Worm (Caenorhabditis elegans): Measurements from ENCODE around the gene C50H2.7.

DNA sequence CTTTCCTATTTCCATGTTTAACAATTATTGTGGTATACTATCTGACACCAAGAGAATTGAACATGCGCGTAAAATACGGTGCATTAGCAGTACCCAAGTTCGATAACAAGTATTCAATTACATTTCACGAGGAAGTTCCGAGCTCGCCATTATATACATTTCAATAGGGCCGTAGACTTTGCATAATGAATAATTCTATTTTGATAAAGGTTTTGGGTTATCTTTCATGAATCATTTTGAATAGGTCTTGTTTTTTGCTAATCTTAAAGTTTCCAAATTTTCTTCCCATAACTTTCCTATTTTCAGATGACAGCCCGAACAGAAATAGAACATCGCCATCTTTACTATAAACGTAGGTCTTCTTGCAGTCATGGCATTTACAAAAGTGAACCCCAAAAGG lies 3.7 kb downstream of the C50H2.7 start, which contains the start of gene C50H2.13:
- TF ChIP-seq nhr-77 (tag; optimal IDR thresholded peaks at IDR 0.05) (no peak), nhr-67 (tag; optimal IDR thresholded peaks at IDR 0.05) (no peak), unc-62 (GFP tag; optimal IDR thresholded peaks at IDR 0.05) (no peak), ceh-82 (tag; optimal IDR thresholded peaks at IDR 0.05) (no peak), ztf-11 (tag; optimal IDR thresholded peaks at IDR 0.05) (no peak), ceh-16 (tag; optimal IDR thresholded peaks at IDR 0.05) (no peak), ZK546.5 (tag; optimal IDR thresholded peaks at IDR 0.05) (no peak), aly-2 (tag; optimal IDR thresholded peaks at IDR 0.05) (no peak)
